Fruit fly (Drosophila melanogaster): ENCODE measurements around the gene CG4829.

The CG4829 gene

dm6 chrX:16829439-16830028 is 18.0 kb downstream of the CG4829 start (continued):
- no peak for TF ChIP-seq CG31388 (GFP tag; optimal IDR thresholded peaks at IDR 0.05)
- peak; percentile 35 for TF ChIP-seq CG11504 (tag; optimal IDR thresholded peaks at IDR 0.05)
- no peak for TF ChIP-seq CG6654 (GFP tag; optimal IDR thresholded peaks at IDR 0.05)
- no peak for TF ChIP-seq Sry-β (GFP tag; optimal IDR thresholded peaks at IDR 0.05)
- no peak for TF ChIP-seq Rfx (GFP tag; IDR thresholded peaks at IDR 0.05)
- TF ChIP-seq sima (GFP tag; optimal IDR thresholded peaks at IDR 0.05): no peak
- no peak for TF ChIP-seq Gug (GFP tag; IDR thresholded peaks at IDR 0.05)
- TF ChIP-seq CG4424 (GFP tag; optimal IDR thresholded peaks at IDR 0.05): no peak
- TF ChIP-seq CG12659 (GFP tag; optimal IDR thresholded peaks at IDR 0.05): no peak
- no peak for TF ChIP-seq sisA (GFP tag; IDR thresholded peaks at IDR 0.05)
- TF ChIP-seq CG33557 (GFP tag; optimal IDR thresholded peaks at IDR 0.05): no peak
- TF ChIP-seq CG11093 (GFP tag; IDR thresholded peaks at IDR 0.05): no peak
- TF ChIP-seq Sox100B (GFP tag; optimal IDR thresholded peaks at IDR 0.05): no peak
- no peak for TF ChIP-seq sr (GFP tag; IDR thresholded peaks at IDR 0.05)
- TF ChIP-seq nerfin-1 (tag; optimal IDR thresholded peaks at IDR 0.05): no peak
- TF ChIP-seq prd (optimal IDR thresholded peaks at IDR 0.05): no peak
- no peak for TF ChIP-seq prd (GFP tag; IDR thresholded peaks at IDR 0.05)
- no peak for TF ChIP-seq rib (GFP tag; IDR thresholded peaks at IDR 0.05)
- TF ChIP-seq CG8478 (optimal IDR thresholded peaks at IDR 0.05): no peak
- no peak for TF ChIP-seq shn (GFP tag; optimal IDR thresholded peaks at IDR 0.05)
- no peak for TF ChIP-seq bab2 (GFP tag; optimal IDR thresholded peaks at IDR 0.05)
- TF ChIP-seq CG11247 (GFP tag; IDR thresholded peaks at IDR 0.05): no peak
- TF ChIP-seq Blimp-1 (GFP tag; optimal IDR thresholded peaks at IDR 0.05): peak; percentile 6
- no peak for TF ChIP-seq CkIIα-i1 (GFP tag; IDR thresholded peaks at IDR 0.05)
- no peak for TF ChIP-seq CG17328 (GFP tag; IDR thresholded peaks at IDR 0.05)
- TF ChIP-seq CG17385 (GFP tag; optimal IDR thresholded peaks at IDR 0.05): no peak
- no peak for TF ChIP-seq Elba2 (GFP tag; optimal IDR thresholded peaks at IDR 0.05)
- no peak for TF ChIP-seq CG1602 (GFP tag; optimal IDR thresholded peaks at IDR 0.05)
- TF ChIP-seq CG10321 (GFP tag; IDR thresholded peaks at IDR 0.05): no peak
- no peak for TF ChIP-seq Hr39 (optimal IDR thresholded peaks at IDR 0.05)
- no peak for TF ChIP-seq h (optimal IDR thresholded peaks at IDR 0.05)
- no peak for TF ChIP-seq CG8388 (GFP tag; optimal IDR thresholded peaks at IDR 0.05)
- TF ChIP-seq cad (GFP tag; optimal IDR thresholded peaks at IDR 0.05): no peak
- TF ChIP-seq CG17186 (GFP tag; optimal IDR thresholded peaks at IDR 0.05): no peak
- no peak for TF ChIP-seq CG12104 (GFP tag; optimal IDR thresholded peaks at IDR 0.05)
- no peak for TF ChIP-seq aop (GFP tag; IDR thresholded peaks at IDR 0.05)
- TF ChIP-seq TFAM (GFP tag; optimal IDR thresholded peaks at IDR 0.05): no peak
- no peak for TF ChIP-seq CG9727 (GFP tag; optimal IDR thresholded peaks at IDR 0.05)
- no peak for TF ChIP-seq CG32532 (GFP tag; IDR thresholded peaks at IDR 0.05)
- no peak for TF ChIP-seq Lhr (GFP tag; optimal IDR thresholded peaks at IDR 0.05)
- TF ChIP-seq schlank (tag; optimal IDR thresholded peaks at IDR 0.05): no peak
- no peak for TF ChIP-seq Mad (GFP tag; optimal IDR thresholded peaks at IDR 0.05)
- no peak for TF ChIP-seq ham (GFP tag; IDR thresholded peaks at IDR 0.05)
- TF ChIP-seq CG1024 (GFP tag; IDR thresholded peaks at IDR 0.05): no peak
- TF ChIP-seq Bdp1 (GFP tag; optimal IDR thresholded peaks at IDR 0.05): no peak
- no peak for TF ChIP-seq maf-S (GFP tag; optimal IDR thresholded peaks at IDR 0.05)
- no peak for TF ChIP-seq CG9932 (GFP tag; IDR thresholded peaks at IDR 0.05)
- TF ChIP-seq CG15601 (tag; optimal IDR thresholded peaks at IDR 0.05): no peak
- no peak for TF ChIP-seq Nf-YB (GFP tag; optimal IDR thresholded peaks at IDR 0.05)
- no peak for TF ChIP-seq pb (GFP tag; optimal IDR thresholded peaks at IDR 0.05)
- no peak for TF ChIP-seq CG12236 (GFP tag; optimal IDR thresholded peaks at IDR 0.05)
- TF ChIP-seq Hey (tag; optimal IDR thresholded peaks at IDR 0.05): no peak
- no peak for TF ChIP-seq her (GFP tag; optimal IDR thresholded peaks at IDR 0.05)
- TF ChIP-seq CG6791 (GFP tag; IDR thresholded peaks at IDR 0.05; ENCODE audit: partially characterized antibody): no peak

Measured in whole organism, embryonic.